Worm (Caenorhabditis elegans) whole organism, late embryonic: Measurements from ENCODE around the gene F40F8.11.

ENCODE experiments used
- K09A11.1 ChIP-seq: sonication (generic microtip); optimal IDR thresholded peaks from 2 replicates; lab custom pipeline; 2017; ENCODE audit warnings: antibody characterized with exemption, mild to moderate bottlenecking, missing genetic modification characterization, missing compliant biosample characterization; ENCODE audit not compliant: insufficient read depth
- ceh-34 ChIP-seq: sonication (generic microtip); optimal IDR thresholded peaks from 2 replicates; lab custom pipeline; 2016; ENCODE audit warnings: mild to moderate bottlenecking, missing genetic modification characterization, missing compliant biosample characterization
- ceh-9 ChIP-seq: sonication (generic microtip); optimal IDR thresholded peaks from 2 replicates; lab custom pipeline; 2016; ENCODE audit warnings: mild to moderate bottlenecking, missing genetic modification characterization, inconsistent platforms, missing compliant biosample characterization
- dmd-4 ChIP-seq: sonication (generic microtip); optimal IDR thresholded peaks from 2 replicates; lab custom pipeline; 2016; ENCODE audit warnings: borderline replicate concordance, missing genetic modification characterization, missing compliant biosample characterization
- elt-4 ChIP-seq: sonication (generic microtip); optimal IDR thresholded peaks from 2 replicates; lab custom pipeline; 2016; ENCODE audit warnings: missing genetic modification characterization, missing compliant biosample characterization
- fkh-10 ChIP-seq: fragments of 150-350 bp; optimal IDR thresholded peaks from 2 replicates; lab custom pipeline; 2014; ENCODE audit warnings: missing biosample characterization, missing genetic modification reagents, missing genetic modification characterization
- nfya-1 ChIP-seq: sonication (generic microtip); optimal IDR thresholded peaks from 2 replicates; lab custom pipeline; 2017; ENCODE audit warnings: missing genetic modification characterization, mild to moderate bottlenecking, missing compliant biosample characterization, antibody characterized with exemption, moderate library complexity
- tbx-2 ChIP-seq: sonication (generic microtip); optimal IDR thresholded peaks from 2 replicates; lab custom pipeline; 2016; ENCODE audit warnings: missing genetic modification characterization, missing compliant biosample characterization

ce11 chrII:11129517-11129916, 2.9 kb downstream of the F40F8.11 start, which contains the start of gene F40F8.12:
- TF ChIP-seq fkh-10 (GFP tag; lab: Kevin White, UChicago) (no peak), dmd-4 (tag; lab: Kevin White, UChicago) (no peak), ceh-34 (tag; lab: Kevin White, UChicago) (no peak), nfya-1 (tag; lab: Kevin White, UChicago) (no peak), elt-4 (tag; lab: Kevin White, UChicago) (no peak), tbx-2 (tag; lab: Kevin White, UChicago) (no peak), ceh-9 (tag; lab: Kevin White, UChicago) (no peak), K09A11.1 (no peak)
